Fruit fly (Drosophila melanogaster): ENCODE measurements around the gene Snx3.
A peak's percentile ranks its signal among the peaks of the same experiment; 100 is the strongest.

Snx3 gene

DNA sequence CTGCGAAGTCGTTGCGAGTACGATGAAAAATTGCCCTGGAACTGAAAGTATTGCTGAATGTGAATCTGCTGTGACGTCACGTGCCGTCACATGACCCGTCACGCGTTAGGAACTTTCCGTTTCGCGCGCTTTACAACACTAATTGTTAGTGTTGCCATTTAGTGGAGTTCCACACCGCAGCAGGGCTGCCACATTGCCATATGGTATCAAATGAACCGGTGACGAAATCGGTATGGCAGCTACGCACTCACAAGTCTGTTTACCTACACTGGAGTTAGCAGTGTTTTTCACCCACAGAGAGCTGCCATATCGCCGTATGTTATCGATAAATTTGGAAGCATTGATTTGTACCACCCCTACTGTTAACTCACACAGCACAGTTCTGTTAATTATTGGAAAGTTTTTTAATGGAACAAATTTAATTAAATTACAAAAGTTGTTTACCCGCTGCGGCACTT, at the start of gene Snx3, which contains the start of gene Vha55:
Gene Snx3, plus strand, starts transcription at position 341 of the 458 bp plus-strand sequence.
Gene Vha55, minus strand, starts transcription at position 139 of the 458 bp plus-strand sequence.
- TF ChIP-seq CG33017 (tag; optimal IDR thresholded peaks at IDR 0.05) (peak; percentile 66), CG7101 (tag; optimal IDR thresholded peaks at IDR 0.05) (peak; percentile 79), CG1620 (GFP tag; optimal IDR thresholded peaks at IDR 0.05) (peak; percentile 95), CG12768 (GFP tag; optimal IDR thresholded peaks at IDR 0.05) (peak; percentile 61), cic (GFP tag; optimal IDR thresholded peaks at IDR 0.05) (peak; percentile 89), tj (GFP tag; optimal IDR thresholded peaks at IDR 0.05) (peak; percentile 3), ovo (GFP tag; optimal IDR thresholded peaks at IDR 0.05) (peak; percentile 91), Hr96 (GFP tag; optimal IDR thresholded peaks at IDR 0.05) (peak; percentile 82), pad (GFP tag; optimal IDR thresholded peaks at IDR 0.05) (peak; percentile 85), CG7045 (GFP tag; optimal IDR thresholded peaks at IDR 0.05) (peak; percentile 53), cnc (optimal IDR thresholded peaks at IDR 0.05) (no peak), toe (GFP tag; optimal IDR thresholded peaks at IDR 0.05) (peak; percentile 81), CG11617 (GFP tag; optimal IDR thresholded peaks at IDR 0.05) (no peak), Clk (GFP tag; optimal IDR thresholded peaks at IDR 0.05) (peak; percentile 83), bab1 (GFP tag; optimal IDR thresholded peaks at IDR 0.05) (peak; percentile 81), kay (GFP tag; ENCODE audit: borderline replicate concordance) (no peak), CG14711 (tag; optimal IDR thresholded peaks at IDR 0.05) (peak; percentile 63), CG5204 (GFP tag; optimal IDR thresholded peaks at IDR 0.05) (no peak), Mnt (GFP tag; optimal IDR thresholded peaks at IDR 0.05) (peak; percentile 92), Crg-1 (GFP tag; optimal IDR thresholded peaks at IDR 0.05) (peak; percentile 90)

- TF ChIP-seq Mnt (GFP tag; optimal IDR thresholded peaks at IDR 0.05) (no peak), Hr96 (GFP tag; optimal IDR thresholded peaks at IDR 0.05) (no peak), Clk (GFP tag; optimal IDR thresholded peaks at IDR 0.05) (no peak), CG33017 (tag; optimal IDR thresholded peaks at IDR 0.05) (no peak), CG5204 (GFP tag; optimal IDR thresholded peaks at IDR 0.05) (no peak), cic (GFP tag; optimal IDR thresholded peaks at IDR 0.05) (no peak), CG7101 (tag; optimal IDR thresholded peaks at IDR 0.05) (no peak), toe (GFP tag; optimal IDR thresholded peaks at IDR 0.05) (no peak), pad (GFP tag; optimal IDR thresholded peaks at IDR 0.05) (no peak), CG1620 (GFP tag; optimal IDR thresholded peaks at IDR 0.05) (no peak), CG12768 (GFP tag; optimal IDR thresholded peaks at IDR 0.05) (no peak), CG14711 (tag; optimal IDR thresholded peaks at IDR 0.05) (no peak), ovo (GFP tag; optimal IDR thresholded peaks at IDR 0.05) (no peak), bab1 (GFP tag; optimal IDR thresholded peaks at IDR 0.05) (no peak), cnc (optimal IDR thresholded peaks at IDR 0.05) (no peak)
Observed at dm6 chr3R:12591672-12592071, 36.2 kb upstream of the Snx3 start.

- TF ChIP-seq CG1620 (GFP tag; optimal IDR thresholded peaks at IDR 0.05) (no peak), CG12768 (GFP tag; optimal IDR thresholded peaks at IDR 0.05) (peak; percentile 37)
Observed at dm6 chr3R:12595187-12595889, 32.5 kb upstream of the Snx3 start, which contains the start of gene Octbeta2R. Gene Octbeta2R (minus strand): TSS chr3R:12595725.

- TF ChIP-seq Mnt (GFP tag; optimal IDR thresholded peaks at IDR 0.05) = no peak
- no peak for TF ChIP-seq tj (GFP tag; optimal IDR thresholded peaks at IDR 0.05)
- no peak for TF ChIP-seq pad (GFP tag; optimal IDR thresholded peaks at IDR 0.05)
- no peak for TF ChIP-seq toe (GFP tag; optimal IDR thresholded peaks at IDR 0.05)
- no peak for TF ChIP-seq bab1 (GFP tag; optimal IDR thresholded peaks at IDR 0.05)
- TF ChIP-seq cnc (optimal IDR thresholded peaks at IDR 0.05) = no peak
- TF ChIP-seq Crg-1 (GFP tag; optimal IDR thresholded peaks at IDR 0.05) = no peak
Observed at dm6 chr3R:12595890-12596215, 32.0 kb upstream of the Snx3 start.

- no peak for TF ChIP-seq Hr96 (GFP tag; optimal IDR thresholded peaks at IDR 0.05)
- no peak for TF ChIP-seq CG14711 (tag; optimal IDR thresholded peaks at IDR 0.05)
- no peak for TF ChIP-seq Clk (GFP tag; optimal IDR thresholded peaks at IDR 0.05)
Observed at dm6 chr3R:12611973-12612372, 15.9 kb upstream of the Snx3 start.

- no peak for TF ChIP-seq Clk (GFP tag; optimal IDR thresholded peaks at IDR 0.05)
- no peak for TF ChIP-seq CG5204 (GFP tag; optimal IDR thresholded peaks at IDR 0.05)
- no peak for TF ChIP-seq CG11617 (GFP tag; optimal IDR thresholded peaks at IDR 0.05)
- TF ChIP-seq tj (GFP tag; optimal IDR thresholded peaks at IDR 0.05) = no peak
- no peak for TF ChIP-seq kay (GFP tag; ENCODE audit: borderline replicate concordance)
- no peak for TF ChIP-seq cnc (optimal IDR thresholded peaks at IDR 0.05)
- no peak for TF ChIP-seq ovo (GFP tag; optimal IDR thresholded peaks at IDR 0.05)
- TF ChIP-seq CG1620 (GFP tag; optimal IDR thresholded peaks at IDR 0.05) = no peak
- no peak for TF ChIP-seq CG33017 (tag; optimal IDR thresholded peaks at IDR 0.05)
- no peak for TF ChIP-seq Mnt (GFP tag; optimal IDR thresholded peaks at IDR 0.05)
- TF ChIP-seq cic (GFP tag; optimal IDR thresholded peaks at IDR 0.05) = no peak
- TF ChIP-seq CG7045 (GFP tag; optimal IDR thresholded peaks at IDR 0.05) = no peak
- no peak for TF ChIP-seq toe (GFP tag; optimal IDR thresholded peaks at IDR 0.05)
- no peak for TF ChIP-seq Crg-1 (GFP tag; optimal IDR thresholded peaks at IDR 0.05)
- TF ChIP-seq pad (GFP tag; optimal IDR thresholded peaks at IDR 0.05) = no peak
- no peak for TF ChIP-seq Hr96 (GFP tag; optimal IDR thresholded peaks at IDR 0.05)
- TF ChIP-seq CG14711 (tag; optimal IDR thresholded peaks at IDR 0.05) = no peak
- no peak for TF ChIP-seq CG12768 (GFP tag; optimal IDR thresholded peaks at IDR 0.05)
- TF ChIP-seq CG7101 (tag; optimal IDR thresholded peaks at IDR 0.05) = no peak
Observed at dm6 chr3R:12615553-12615952, 12.3 kb upstream of the Snx3 start.
